Worm (Caenorhabditis elegans) whole organism, midembryonic: ENCODE measurements around the gene srh-2.

Experiments used
- T22C8.4 ChIP-seq: fragments of 200-800 bp; sonication (Bioruptor generic); IDR thresholded peaks from 2 replicates; pipeline ENCODE4 v1.3.6; 2022; ENCODE audit warnings: missing genetic modification characterization, missing compliant biosample characterization
- cog-1 ChIP-seq: sonication (generic microtip); optimal IDR thresholded peaks from 2 replicates; lab custom pipeline; 2016; ENCODE audit warnings: missing genetic modification characterization, missing compliant biosample characterization
- flt-1 ChIP-seq: fragments of 200-800 bp; sonication (Bioruptor generic); IDR thresholded peaks from 2 replicates; pipeline ENCODE4 v1.3.6; 2022; ENCODE audit warnings: missing genetic modification characterization, missing compliant biosample characterization
- klf-2 ChIP-seq: fragments of 200-800 bp; sonication (Bioruptor generic); conservative IDR thresholded peaks from 2 replicates; pipeline ENCODE4 v1.3.6; 2022; ENCODE audit warnings: missing genetic modification reagents, missing genetic modification characterization, missing compliant biosample characterization
- med-1 ChIP-seq: sonication (generic microtip); optimal IDR thresholded peaks from 2 replicates; lab custom pipeline; 2017; ENCODE audit warnings: missing genetic modification characterization, mild to moderate bottlenecking, missing compliant biosample characterization, antibody characterized with exemption, missing genetic modification reagents; ENCODE audit not compliant: insufficient read depth
- ref-1 ChIP-seq: fragments of 200-800 bp; sonication (Bioruptor generic); conservative IDR thresholded peaks from 2 replicates; pipeline ENCODE4 v1.3.6; 2022; ENCODE audit warnings: missing genetic modification reagents, missing genetic modification characterization, missing compliant biosample characterization
- tab-1 ChIP-seq: fragments of 200-800 bp; sonication (Bioruptor generic); IDR thresholded peaks from 2 replicates; pipeline ENCODE4 v1.3.6; 2022; ENCODE audit warnings: missing genetic modification characterization, missing compliant biosample characterization
- ztf-23 ChIP-seq: fragments of 200-800 bp; sonication (Bioruptor generic); IDR thresholded peaks from 2 replicates; pipeline ENCODE4 v1.3.6; 2022; ENCODE audit warnings: missing genetic modification reagents, missing genetic modification characterization, missing compliant biosample characterization
- ztf-29 ChIP-seq: fragments of 200-800 bp; sonication (Bioruptor generic); IDR thresholded peaks from 2 replicates; pipeline ENCODE4 v1.3.6; 2022; ENCODE audit warnings: missing genetic modification reagents, missing genetic modification characterization, missing compliant biosample characterization

Gene srh-2

DNA sequence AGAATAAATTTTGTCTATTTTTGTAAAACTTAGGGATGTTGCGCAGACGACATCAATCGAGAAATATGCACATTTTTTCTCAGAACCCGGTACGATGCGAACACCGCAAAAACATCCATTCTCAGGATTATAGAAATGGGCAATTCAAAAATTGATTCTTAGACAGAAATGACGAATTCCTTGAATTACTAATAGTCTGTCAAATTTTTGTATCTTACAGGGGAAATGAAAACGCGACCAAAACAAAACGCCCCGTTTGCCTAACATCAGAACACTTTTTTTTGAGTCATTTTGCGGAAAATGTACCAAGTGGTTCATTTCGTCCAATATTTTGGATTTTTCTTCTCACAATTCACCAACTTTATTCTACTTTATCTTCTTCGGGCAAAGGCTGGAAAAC lies 15.2 kb downstream of the srh-2 start, which contains the start of gene str-134:
str-134 (plus strand) TSS at position 301 of the 400 bp plus-strand sequence.
- no peak for TF ChIP-seq cog-1 (tag; lab: Kevin White, UChicago)
- no peak for TF ChIP-seq tab-1 (GFP tag; lab: Robert Waterston, UW)
- no peak for TF ChIP-seq ztf-29 (GFP tag; lab: Robert Waterston, UW)
- no peak for TF ChIP-seq flt-1
- no peak for TF ChIP-seq ztf-23 (GFP tag; lab: Robert Waterston, UW)
- TF ChIP-seq ref-1 = no peak
- TF ChIP-seq med-1 (GFP tag; lab: Kevin White, UChicago) = no peak
- TF ChIP-seq T22C8.4 (GFP tag; lab: Robert Waterston, UW) = no peak
- no peak for TF ChIP-seq klf-2 (GFP tag; lab: Robert Waterston, UW)

- no peak for TF ChIP-seq klf-2 (GFP tag; lab: Robert Waterston, UW)
Observed at ce11 chrV:748044-748443, 19.9 kb downstream of the srh-2 start, which contains the start of gene sri-4. Gene sri-4 (plus strand): TSS chrV:748344.

- TF ChIP-seq ztf-29 (GFP tag; lab: Robert Waterston, UW) (no peak), ref-1 (no peak), ztf-23 (GFP tag; lab: Robert Waterston, UW) (no peak), cog-1 (tag; lab: Kevin White, UChicago) (no peak), flt-1 (no peak), klf-2 (GFP tag; lab: Robert Waterston, UW) (no peak), med-1 (GFP tag; lab: Kevin White, UChicago) (no peak), T22C8.4 (GFP tag; lab: Robert Waterston, UW) (no peak), tab-1 (GFP tag; lab: Robert Waterston, UW) (no peak)
Observed at ce11 chrV:752679-753333, 24.7 kb downstream of the srh-2 start, which contains the start of the genes str-262 and srp-1. Gene str-262 (minus strand): TSS chrV:752779. Gene srp-1 (plus strand): TSS chrV:753283.

DNA sequence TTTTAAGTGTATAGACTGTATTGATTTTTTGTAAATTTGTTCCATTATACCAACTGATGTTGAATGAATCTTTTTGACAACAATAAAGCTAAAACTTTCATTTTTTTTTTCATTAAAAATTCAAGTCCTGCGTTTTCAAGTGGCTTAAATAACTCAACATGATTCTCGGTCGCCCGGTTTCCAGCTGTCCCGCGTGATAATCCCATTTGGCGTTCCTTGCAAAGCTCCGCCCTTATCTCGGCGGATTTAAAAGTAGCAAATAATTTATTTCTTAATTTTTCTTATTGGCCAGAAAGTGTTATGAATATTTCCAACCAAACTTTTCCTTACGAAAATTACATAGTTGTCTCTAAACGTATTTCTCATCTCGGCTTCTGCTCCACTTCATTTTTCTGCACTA lies 28.1 kb downstream of the srh-2 start, which contains the start of gene str-20:
str-20 (plus strand) TSS at position 301 of the 400 bp plus-strand sequence.
- TF ChIP-seq med-1 (GFP tag; lab: Kevin White, UChicago) (no peak), ztf-29 (GFP tag; lab: Robert Waterston, UW) (no peak), flt-1 (no peak), klf-2 (GFP tag; lab: Robert Waterston, UW) (no peak), ref-1 (no peak), tab-1 (GFP tag; lab: Robert Waterston, UW) (no peak), ztf-23 (GFP tag; lab: Robert Waterston, UW) (no peak), T22C8.4 (GFP tag; lab: Robert Waterston, UW) (no peak), cog-1 (tag; lab: Kevin White, UChicago) (no peak)

- TF ChIP-seq cog-1 (tag; lab: Kevin White, UChicago) (no peak), klf-2 (GFP tag; lab: Robert Waterston, UW) (no peak), ref-1 (no peak)
Observed at ce11 chrV:761235-761634, 33.1 kb downstream of the srh-2 start, which contains the start of gene C05E4.15. Gene C05E4.15 (minus strand): TSS chrV:761335.

ce11 chrV:761882-762281 lies 33.8 kb downstream of the srh-2 start, which contains the start of gene C05E4.12:
Gene C05E4.12 (minus strand): TSS chrV:761982.
- TF ChIP-seq T22C8.4 (GFP tag; lab: Robert Waterston, UW) (no peak), ref-1 (no peak), med-1 (GFP tag; lab: Kevin White, UChicago) (no peak), cog-1 (tag; lab: Kevin White, UChicago) (no peak), flt-1 (no peak), tab-1 (GFP tag; lab: Robert Waterston, UW) (no peak), ztf-23 (GFP tag; lab: Robert Waterston, UW) (no peak)

DNA sequence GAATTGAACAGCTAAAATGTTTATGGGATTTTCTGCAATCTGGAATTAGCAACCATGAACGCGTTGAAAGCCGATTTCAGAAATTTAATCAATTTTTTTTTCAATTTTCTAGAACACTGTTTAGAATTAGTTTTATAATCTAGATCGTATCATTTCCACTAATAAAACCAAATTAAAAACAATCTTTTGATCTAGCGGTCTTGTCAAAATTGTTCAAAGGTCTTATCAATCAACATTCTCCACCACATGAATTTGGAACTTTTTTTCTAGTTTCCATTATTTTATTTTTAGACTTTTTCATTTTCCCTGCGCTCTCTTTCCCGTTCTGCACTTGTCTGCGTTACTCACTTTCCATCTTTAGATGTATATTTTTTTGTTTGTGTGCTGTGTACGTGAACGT lies 34.2 kb downstream of the srh-2 start, which contains the start of gene srp-2:
srp-2 (plus strand) TSS at position 301 of the 400 bp plus-strand sequence.
- TF ChIP-seq klf-2 (GFP tag; lab: Robert Waterston, UW) (no peak), med-1 (GFP tag; lab: Kevin White, UChicago) (no peak), ztf-29 (GFP tag; lab: Robert Waterston, UW) (no peak), flt-1 (no peak), ztf-23 (GFP tag; lab: Robert Waterston, UW) (no peak), T22C8.4 (GFP tag; lab: Robert Waterston, UW) (no peak), tab-1 (GFP tag; lab: Robert Waterston, UW) (no peak), cog-1 (tag; lab: Kevin White, UChicago) (no peak), ref-1 (no peak)

DNA sequence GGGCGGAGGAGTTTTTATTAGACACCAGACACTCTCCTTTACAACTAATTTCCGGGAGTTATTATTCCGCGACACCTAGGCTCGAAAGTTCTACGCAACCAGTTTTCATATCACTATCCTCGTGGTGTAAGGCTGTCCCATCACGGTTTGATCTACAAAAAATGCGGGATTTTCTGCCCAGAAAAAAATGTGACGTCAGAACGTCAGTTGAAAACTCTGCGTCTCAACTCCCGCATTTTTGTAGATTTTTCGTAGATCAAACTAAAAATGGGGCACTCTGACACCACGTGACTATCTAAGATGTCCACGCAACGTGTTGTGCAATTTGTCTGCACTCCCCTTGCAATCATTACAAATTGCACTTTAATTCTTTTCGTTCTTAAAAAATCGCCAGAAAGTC lies 36.6 kb downstream of the srh-2 start, which contains the start of gene str-238:
str-238 (plus strand) TSS at position 301 of the 400 bp plus-strand sequence.
- no peak for TF ChIP-seq tab-1 (GFP tag; lab: Robert Waterston, UW)
- no peak for TF ChIP-seq ref-1
- TF ChIP-seq ztf-23 (GFP tag; lab: Robert Waterston, UW) = no peak
- TF ChIP-seq ztf-29 (GFP tag; lab: Robert Waterston, UW) = no peak
- TF ChIP-seq flt-1 = no peak
- no peak for TF ChIP-seq cog-1 (tag; lab: Kevin White, UChicago)
- no peak for TF ChIP-seq klf-2 (GFP tag; lab: Robert Waterston, UW)
- TF ChIP-seq med-1 (GFP tag; lab: Kevin White, UChicago) = no peak
- no peak for TF ChIP-seq T22C8.4 (GFP tag; lab: Robert Waterston, UW)

- TF ChIP-seq ztf-23 (GFP tag; lab: Robert Waterston, UW) (no peak), flt-1 (no peak), ref-1 (no peak), klf-2 (GFP tag; lab: Robert Waterston, UW) (no peak), cog-1 (tag; lab: Kevin White, UChicago) (no peak), ztf-29 (GFP tag; lab: Robert Waterston, UW) (no peak), med-1 (GFP tag; lab: Kevin White, UChicago) (no peak), T22C8.4 (GFP tag; lab: Robert Waterston, UW) (no peak), tab-1 (GFP tag; lab: Robert Waterston, UW) (no peak)
Observed at ce11 chrV:772210-772609, 44.1 kb downstream of the srh-2 start.
